Worm (Caenorhabditis elegans): ENCODE measurements around the gene Y60A3A.16.

Y60A3A.16 gene

ce11 chrV:19897557-19897956 is 25.0 kb downstream of the Y60A3A.16 start (continued):
- TF ChIP-seq pha-4 (tag; optimal IDR thresholded peaks at IDR 0.05) (no peak), unc-120 (tag; optimal IDR thresholded peaks at IDR 0.05; ENCODE audit: poor library complexity, severe bottlenecking) (peak; percentile 83), drap-1 (GFP tag; optimal IDR thresholded peaks at IDR 0.05) (no peak), zip-8 (tag; optimal IDR thresholded peaks at IDR 0.05) (no peak)

- TF ChIP-seq unc-39 (tag; optimal IDR thresholded peaks at IDR 0.05) (no peak), mab-5 (tag; optimal IDR thresholded peaks at IDR 0.05) (no peak), ceh-83 (GFP tag; optimal IDR thresholded peaks at IDR 0.05) (no peak), elt-3 (tag; optimal IDR thresholded peaks at IDR 0.05) (no peak), drap-1 (GFP tag; optimal IDR thresholded peaks at IDR 0.05) (no peak), ceh-43 (GFP tag; optimal IDR thresholded peaks at IDR 0.05) (no peak), ceh-39 (tag; optimal IDR thresholded peaks at IDR 0.05) (no peak), tbx-8 (GFP tag; optimal IDR thresholded peaks at IDR 0.05) (no peak), snpc-4 (tag; optimal IDR thresholded peaks at IDR 0.05) (no peak), pha-4 (tag; optimal IDR thresholded peaks at IDR 0.05) (no peak), sem-2 (GFP tag; optimal IDR thresholded peaks at IDR 0.05) (no peak), lsy-2 (tag; optimal IDR thresholded peaks at IDR 0.05) (no peak)
Observed at ce11 chrV:19895250-19895649, 27.3 kb downstream of the Y60A3A.16 start, which contains the start of gene gly-4. Gene gly-4 (minus strand): TSS chrV:19895350.

- TF ChIP-seq hlh-1 (tag; optimal IDR thresholded peaks at IDR 0.05) = no peak
- TF ChIP-seq drap-1 (GFP tag; optimal IDR thresholded peaks at IDR 0.05) = no peak
- no peak for TF ChIP-seq flh-1 (GFP tag; optimal IDR thresholded peaks at IDR 0.05)
- TF ChIP-seq nhr-2 (tag; optimal IDR thresholded peaks at IDR 0.05) = no peak
- no peak for TF ChIP-seq snpc-4 (tag; optimal IDR thresholded peaks at IDR 0.05)
- no peak for TF ChIP-seq unc-120 (tag; optimal IDR thresholded peaks at IDR 0.05; ENCODE audit: poor library complexity, severe bottlenecking)
Observed at ce11 chrV:19882916-19883315, 39.6 kb downstream of the Y60A3A.16 start, which contains the start of gene Y116F11B.13. Gene Y116F11B.13 (plus strand): TSS chrV:19883216.

Measured in whole organism, mixed stage, embryonic.